Worm (Caenorhabditis elegans): Measurements from ENCODE around the gene F10E9.1.

The F10E9.1 gene

DNA sequence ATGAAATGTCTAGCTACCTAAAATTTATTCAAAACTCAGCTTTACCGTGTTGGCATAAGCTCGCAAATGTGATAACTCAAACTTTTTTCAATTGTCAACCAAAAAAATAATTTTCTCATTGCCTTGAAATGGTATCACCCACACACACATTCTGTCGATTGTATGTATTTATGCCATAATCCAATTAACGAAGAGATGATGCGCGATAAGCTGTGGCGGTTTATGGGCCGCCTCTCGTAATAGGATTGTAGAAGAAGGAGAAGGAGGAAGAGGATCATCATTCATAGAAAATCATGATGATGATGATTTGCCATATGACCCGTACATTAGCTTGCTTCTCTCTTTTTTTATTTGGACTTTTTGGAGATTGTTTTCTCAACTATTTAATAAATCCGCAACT, 33.8 kb upstream of the F10E9.1 start:
- no peak for TF ChIP-seq tab-1 (GFP tag; IDR thresholded peaks at IDR 0.05)
- TF ChIP-seq ref-1 (GFP tag; conservative IDR thresholded peaks at IDR 0.05): no peak
- TF ChIP-seq klf-2 (GFP tag; conservative IDR thresholded peaks at IDR 0.05): no peak
- TF ChIP-seq med-1 (GFP tag; optimal IDR thresholded peaks at IDR 0.05; ENCODE audit: insufficient read depth): no peak
- no peak for TF ChIP-seq ztf-29 (GFP tag; IDR thresholded peaks at IDR 0.05)
- no peak for TF ChIP-seq flt-1 (GFP tag; IDR thresholded peaks at IDR 0.05)
- TF ChIP-seq T22C8.4 (GFP tag; IDR thresholded peaks at IDR 0.05): no peak
- TF ChIP-seq ztf-23 (GFP tag; IDR thresholded peaks at IDR 0.05): no peak
- TF ChIP-seq cog-1 (tag; optimal IDR thresholded peaks at IDR 0.05): no peak

- no peak for TF ChIP-seq ref-1 (GFP tag; conservative IDR thresholded peaks at IDR 0.05)
- TF ChIP-seq tab-1 (GFP tag; IDR thresholded peaks at IDR 0.05): no peak
- no peak for TF ChIP-seq med-1 (GFP tag; optimal IDR thresholded peaks at IDR 0.05; ENCODE audit: insufficient read depth)
- no peak for TF ChIP-seq ztf-29 (GFP tag; IDR thresholded peaks at IDR 0.05)
Measured at ce11 chrIII:8291268-8292032, 31.5 kb upstream of the F10E9.1 start.

DNA sequence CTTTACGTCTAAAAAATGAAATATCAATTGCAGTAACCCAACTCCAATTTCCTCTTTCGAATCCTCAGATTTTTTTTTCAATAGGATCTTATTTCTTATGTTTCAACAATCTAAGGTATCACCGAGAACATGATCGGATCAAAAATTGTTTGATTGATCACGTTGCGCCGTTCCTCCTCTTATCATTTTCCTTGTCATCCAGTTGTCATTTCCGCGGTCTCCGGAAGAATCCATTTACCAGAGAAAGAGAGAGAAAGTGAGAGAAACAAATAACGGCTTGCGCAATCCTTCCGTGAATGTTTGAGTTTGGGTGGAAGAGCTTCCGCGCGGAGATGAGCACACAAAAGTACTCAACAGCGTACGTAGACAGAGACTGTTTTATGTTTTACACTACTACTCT, 29.7 kb upstream of the F10E9.1 start:
- no peak for TF ChIP-seq ref-1 (GFP tag; conservative IDR thresholded peaks at IDR 0.05)
- TF ChIP-seq med-1 (GFP tag; optimal IDR thresholded peaks at IDR 0.05; ENCODE audit: insufficient read depth): no peak
- TF ChIP-seq ztf-29 (GFP tag; IDR thresholded peaks at IDR 0.05): no peak
- TF ChIP-seq tab-1 (GFP tag; IDR thresholded peaks at IDR 0.05): no peak
- no peak for TF ChIP-seq ztf-23 (GFP tag; IDR thresholded peaks at IDR 0.05)
- TF ChIP-seq flt-1 (GFP tag; IDR thresholded peaks at IDR 0.05): no peak
- TF ChIP-seq T22C8.4 (GFP tag; IDR thresholded peaks at IDR 0.05): no peak
- TF ChIP-seq klf-2 (GFP tag; conservative IDR thresholded peaks at IDR 0.05): no peak
- TF ChIP-seq cog-1 (tag; optimal IDR thresholded peaks at IDR 0.05): no peak

ce11 chrIII:8298216-8298920, 24.6 kb upstream of the F10E9.1 start:
- TF ChIP-seq med-1 (GFP tag; optimal IDR thresholded peaks at IDR 0.05; ENCODE audit: insufficient read depth) (no peak), ztf-23 (GFP tag; IDR thresholded peaks at IDR 0.05) (no peak), klf-2 (GFP tag; conservative IDR thresholded peaks at IDR 0.05) (no peak), flt-1 (GFP tag; IDR thresholded peaks at IDR 0.05) (no peak), T22C8.4 (GFP tag; IDR thresholded peaks at IDR 0.05) (no peak), cog-1 (tag; optimal IDR thresholded peaks at IDR 0.05) (no peak), ref-1 (GFP tag; conservative IDR thresholded peaks at IDR 0.05) (no peak), ztf-29 (GFP tag; IDR thresholded peaks at IDR 0.05) (no peak), tab-1 (GFP tag; IDR thresholded peaks at IDR 0.05) (no peak)

- TF ChIP-seq med-1 (GFP tag; optimal IDR thresholded peaks at IDR 0.05; ENCODE audit: insufficient read depth) (no peak), tab-1 (GFP tag; IDR thresholded peaks at IDR 0.05) (0 out of 2 replicates have a peak, but pooled peaks have one; percentile 66)
Measured at ce11 chrIII:8299078-8299587, 23.8 kb upstream of the F10E9.1 start.

ce11 chrIII:8299734-8300133, 23.2 kb upstream of the F10E9.1 start:
- TF ChIP-seq ztf-23 (GFP tag; IDR thresholded peaks at IDR 0.05): no peak
- no peak for TF ChIP-seq tab-1 (GFP tag; IDR thresholded peaks at IDR 0.05)
- no peak for TF ChIP-seq flt-1 (GFP tag; IDR thresholded peaks at IDR 0.05)
- no peak for TF ChIP-seq ref-1 (GFP tag; conservative IDR thresholded peaks at IDR 0.05)
- no peak for TF ChIP-seq klf-2 (GFP tag; conservative IDR thresholded peaks at IDR 0.05)
- TF ChIP-seq cog-1 (tag; optimal IDR thresholded peaks at IDR 0.05): no peak
- no peak for TF ChIP-seq ztf-29 (GFP tag; IDR thresholded peaks at IDR 0.05)
- no peak for TF ChIP-seq T22C8.4 (GFP tag; IDR thresholded peaks at IDR 0.05)
- no peak for TF ChIP-seq med-1 (GFP tag; optimal IDR thresholded peaks at IDR 0.05; ENCODE audit: insufficient read depth)

DNA sequence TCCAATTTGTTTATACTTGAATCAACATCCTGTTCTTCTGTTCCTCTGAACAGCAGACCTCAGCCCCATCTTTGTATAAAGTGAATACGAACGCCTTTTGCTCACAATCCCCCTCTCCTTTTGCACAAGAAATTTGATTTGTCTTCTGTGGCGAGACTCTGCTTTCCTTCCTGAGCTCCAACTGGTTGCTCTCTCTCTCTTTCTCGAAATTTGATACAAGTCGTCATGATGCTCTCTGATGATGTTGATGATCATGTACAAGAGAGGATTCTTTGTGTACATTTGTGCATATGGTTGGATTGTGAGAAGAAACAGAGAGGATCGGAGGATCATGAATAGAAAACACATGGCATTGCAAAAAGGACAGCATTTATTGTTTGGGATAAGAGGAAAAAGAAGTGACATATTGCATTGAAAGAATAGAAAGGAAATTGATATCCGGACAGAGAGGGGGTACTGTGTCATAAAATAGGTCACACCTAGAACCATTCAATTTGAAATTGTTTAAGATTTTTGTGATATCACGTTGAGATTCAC, 22.0 kb upstream of the F10E9.1 start:
- TF ChIP-seq flt-1 (GFP tag; IDR thresholded peaks at IDR 0.05) (0 out of 2 replicates have a peak, but pooled peaks have one; percentile 15), tab-1 (GFP tag; IDR thresholded peaks at IDR 0.05) (no peak)

DNA sequence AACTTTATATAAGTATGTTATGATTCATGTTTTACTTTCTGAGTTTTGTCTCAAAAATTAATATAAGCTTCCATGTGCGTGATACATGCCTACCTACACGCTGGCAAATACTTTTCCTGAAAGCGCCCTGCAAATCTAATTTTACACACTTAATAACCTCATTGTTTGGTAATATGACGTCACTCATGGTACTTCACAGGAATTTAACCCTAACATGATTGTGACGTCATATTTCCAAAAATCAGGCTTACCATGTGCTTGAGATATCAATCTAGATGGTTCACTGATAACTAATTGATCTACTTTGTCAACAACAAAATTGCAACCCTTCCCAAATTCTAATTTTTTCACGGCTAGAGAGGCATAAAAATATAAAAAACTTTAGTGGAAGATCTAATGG, 19.5 kb upstream of the F10E9.1 start:
- TF ChIP-seq T22C8.4 (GFP tag; IDR thresholded peaks at IDR 0.05) (no peak), ztf-29 (GFP tag; IDR thresholded peaks at IDR 0.05) (no peak)

ce11 chrIII:8305304-8305703, 17.7 kb upstream of the F10E9.1 start:
- TF ChIP-seq ref-1 (GFP tag; conservative IDR thresholded peaks at IDR 0.05): no peak
- no peak for TF ChIP-seq med-1 (GFP tag; optimal IDR thresholded peaks at IDR 0.05; ENCODE audit: insufficient read depth)
- TF ChIP-seq tab-1 (GFP tag; IDR thresholded peaks at IDR 0.05): no peak
- TF ChIP-seq ztf-29 (GFP tag; IDR thresholded peaks at IDR 0.05): no peak
- TF ChIP-seq T22C8.4 (GFP tag; IDR thresholded peaks at IDR 0.05): no peak
- no peak for TF ChIP-seq cog-1 (tag; optimal IDR thresholded peaks at IDR 0.05)
- no peak for TF ChIP-seq flt-1 (GFP tag; IDR thresholded peaks at IDR 0.05)
- TF ChIP-seq ztf-23 (GFP tag; IDR thresholded peaks at IDR 0.05): no peak
- TF ChIP-seq klf-2 (GFP tag; conservative IDR thresholded peaks at IDR 0.05): no peak

- TF ChIP-seq klf-2 (GFP tag; conservative IDR thresholded peaks at IDR 0.05) (no peak), tab-1 (GFP tag; IDR thresholded peaks at IDR 0.05) (no peak), cog-1 (tag; optimal IDR thresholded peaks at IDR 0.05) (no peak), ztf-23 (GFP tag; IDR thresholded peaks at IDR 0.05) (no peak), flt-1 (GFP tag; IDR thresholded peaks at IDR 0.05) (no peak), T22C8.4 (GFP tag; IDR thresholded peaks at IDR 0.05) (no peak), ztf-29 (GFP tag; IDR thresholded peaks at IDR 0.05) (no peak), ref-1 (GFP tag; conservative IDR thresholded peaks at IDR 0.05) (no peak), med-1 (GFP tag; optimal IDR thresholded peaks at IDR 0.05; ENCODE audit: insufficient read depth) (no peak)
Measured at ce11 chrIII:8305816-8306215, 17.1 kb upstream of the F10E9.1 start.

All from whole organism, midembryonic.